Fruit fly (Drosophila melanogaster): ENCODE measurements around the gene PGRP-LC.
A peak's percentile ranks its signal among the peaks of the same experiment; 100 is the strongest.

PGRP-LC gene

dm6 chr3L:9373374-9374004 is 34.9 kb downstream of the PGRP-LC start (continued):
- TF ChIP-seq CG18011 (GFP tag; optimal IDR thresholded peaks at IDR 0.05) = peak; percentile 47
- peak; percentile 69 for TF ChIP-seq slbo (GFP tag; IDR thresholded peaks at IDR 0.05)
- TF ChIP-seq CG3726 (GFP tag; IDR thresholded peaks at IDR 0.05) = 0 out of 3 replicates have a peak, but pooled peaks have one; percentile 40
- peak in 1 of 3 experiments; percentile 63 for TF ChIP-seq lola (GFP tag; optimal IDR thresholded peaks at IDR 0.05)
- TF ChIP-seq esg (GFP tag; conservative IDR thresholded peaks at IDR 0.05) = peak; percentile 48
- peak; percentile 81 for TF ChIP-seq CG17328 (GFP tag; IDR thresholded peaks at IDR 0.05)
- no peak for TF ChIP-seq CG6272 (GFP tag; IDR thresholded peaks at IDR 0.05)
- peak; percentile 52 for TF ChIP-seq CG5180 (GFP tag; optimal IDR thresholded peaks at IDR 0.05)
- no peak for TF ChIP-seq NC2α (GFP tag; optimal IDR thresholded peaks at IDR 0.05)
- TF ChIP-seq CG30403 (GFP tag; optimal IDR thresholded peaks at IDR 0.05) = peak; percentile 67
- TF ChIP-seq CG6689 (GFP tag; IDR thresholded peaks at IDR 0.05) = peak; percentile 69
- TF ChIP-seq ase (GFP tag; IDR thresholded peaks at IDR 0.05) = peak; percentile 51; the same call in 1 of the 3 replicates
- no peak for TF ChIP-seq CG17912 (GFP tag; optimal IDR thresholded peaks at IDR 0.05)
- peak; percentile 49 for TF ChIP-seq CG10543 (GFP tag; optimal IDR thresholded peaks at IDR 0.05)
- peak; percentile 69 for TF ChIP-seq CG5953 (GFP tag; IDR thresholded peaks at IDR 0.05)
- TF ChIP-seq aop (GFP tag; IDR thresholded peaks at IDR 0.05) = no peak
- peak; percentile 83 for TF ChIP-seq gem (tag; optimal IDR thresholded peaks at IDR 0.05)
- TF ChIP-seq corto (GFP tag; optimal IDR thresholded peaks at IDR 0.05) = peak; percentile 5
- TF ChIP-seq CG8924 (tag; optimal IDR thresholded peaks at IDR 0.05) = peak; percentile 11
- peak in 1 of 2 experiments; percentile 12 for TF ChIP-seq chif (GFP tag; optimal IDR thresholded peaks at IDR 0.05)
- TF ChIP-seq lab (GFP tag; optimal IDR thresholded peaks at IDR 0.05) = peak; percentile 88
- no peak for TF ChIP-seq Lpt (GFP tag; optimal IDR thresholded peaks at IDR 0.05)
- peak; percentile 76 for TF ChIP-seq cwo (GFP tag; optimal IDR thresholded peaks at IDR 0.05)
- TF ChIP-seq Lhr (GFP tag; optimal IDR thresholded peaks at IDR 0.05) = peak; percentile 2
- peak; percentile 27 for TF ChIP-seq Hmx (GFP tag; optimal IDR thresholded peaks at IDR 0.05)
- no peak for TF ChIP-seq CG17568 (GFP tag; optimal IDR thresholded peaks at IDR 0.05)
- peak; percentile 54 for TF ChIP-seq caup (GFP tag; optimal IDR thresholded peaks at IDR 0.05; ENCODE audit: severe bottlenecking)
- peak; percentile 45; the same call in 1 of the 2 replicates for TF ChIP-seq CG4730 (GFP tag; IDR thresholded peaks at IDR 0.05)
- TF ChIP-seq bcd (GFP tag; optimal IDR thresholded peaks at IDR 0.05) = peak; percentile 59
- peak; percentile 33 for TF ChIP-seq dmrt11E (tag; optimal IDR thresholded peaks at IDR 0.05)
- TF ChIP-seq CG9215 (GFP tag; IDR thresholded peaks at IDR 0.05) = peak; percentile 38
- TF ChIP-seq CG2129 (GFP tag; IDR thresholded peaks at IDR 0.05; ENCODE audit: partially characterized antibody) = peak; percentile 23; the same call in 1 of the 2 replicates
- TF ChIP-seq Blimp-1 (GFP tag; optimal IDR thresholded peaks at IDR 0.05) = peak; percentile 78
- peak; percentile 18 for TF ChIP-seq CG34376 (GFP tag; optimal IDR thresholded peaks at IDR 0.05)
- peak; percentile 26; the same call in 1 of the 2 replicates for TF ChIP-seq Ravus (GFP tag; IDR thresholded peaks at IDR 0.05)
- TF ChIP-seq Oli (tag; optimal IDR thresholded peaks at IDR 0.05) = peak; percentile 72
- peak; percentile 69 for TF ChIP-seq CoRest (tag; optimal IDR thresholded peaks at IDR 0.05)
- peak; percentile 78 for TF ChIP-seq dmrt99B (tag; optimal IDR thresholded peaks at IDR 0.05)
- TF ChIP-seq ac (GFP tag; optimal IDR thresholded peaks at IDR 0.05) = no peak
- peak; percentile 13 for TF ChIP-seq CG15479 (GFP tag; optimal IDR thresholded peaks at IDR 0.05)
- TF ChIP-seq yki (optimal IDR thresholded peaks at IDR 0.05) = peak; percentile 69
- peak in 1 of 2 experiments; percentile 43 for TF ChIP-seq dpn (GFP tag; optimal IDR thresholded peaks at IDR 0.05)
- TF ChIP-seq row (GFP tag; IDR thresholded peaks at IDR 0.05) = peak; percentile 66
- TF ChIP-seq gsb (GFP tag; IDR thresholded peaks at IDR 0.05) = peak; percentile 17; the same call in 1 of the 2 replicates
- TF ChIP-seq CG13424 (tag; optimal IDR thresholded peaks at IDR 0.05) = peak; percentile 77
- TF ChIP-seq kah (GFP tag; optimal IDR thresholded peaks at IDR 0.05) = no peak
- no peak for TF ChIP-seq disco-r (GFP tag; optimal IDR thresholded peaks at IDR 0.05)
- peak; percentile 14 for TF ChIP-seq trh (GFP tag; optimal IDR thresholded peaks at IDR 0.05)
